Fruit fly (Drosophila melanogaster) whole organism, wandering third instar larva: ENCODE measurements around the gene CG14868.

Experiments used
- Dif ChIP-seq: fragments of 200-275, 200-300 bp; sonication (Bioruptor generic); optimal IDR thresholded peaks from 2 replicates; lab custom pipeline; 2018; ENCODE audit warnings: missing biosample characterization, missing genetic modification characterization; ENCODE audit not compliant: partially characterized antibody
- N ChIP-seq: fragments of >200 bp; optimal IDR thresholded peaks from 2 replicates; lab custom pipeline; 2018; ENCODE audit warnings: missing biosample characterization, missing external identifiers, missing genetic modification characterization
- Vsx2 ChIP-seq: fragments of 200-300, 225-300 bp; sonication (Bioruptor generic); optimal IDR thresholded peaks from 2 replicates; lab custom pipeline; 2018; ENCODE audit warnings: missing biosample characterization, missing genetic modification characterization; ENCODE audit not compliant: partially characterized antibody
- br ChIP-seq: fragments of 200-800 bp; sonication (Bioruptor generic); optimal IDR thresholded peaks from 2 replicates; lab custom pipeline; 2016; ENCODE audit warnings: missing biosample characterization, missing genetic modification characterization
- dmrt93B ChIP-seq: fragments of 200-800 bp; sonication (Bioruptor generic); optimal IDR thresholded peaks from 2 replicates; lab custom pipeline; 2018; ENCODE audit warnings: missing biosample characterization, mild to moderate bottlenecking, missing genetic modification characterization
- foxo ChIP-seq, 2 experiments: fragments of 200-800 bp; sonication (Bioruptor generic); optimal IDR thresholded peaks; 2 replicates in 1 of 2; 3 replicates in 1 of 2; lab custom pipeline; 2016 to 2017; ENCODE audit warnings: missing biosample characterization in 2 of 2, missing genetic modification characterization in 2 of 2
- lola ChIP-seq: fragments of >200 bp; optimal IDR thresholded peaks from 2 replicates; lab custom pipeline; 2017; ENCODE audit warnings: missing biosample characterization, missing genetic modification characterization
- psq ChIP-seq: fragments of 200-800 bp; sonication (Bioruptor generic); optimal IDR thresholded peaks from 3 replicates; lab custom pipeline; 2017; ENCODE audit warnings: missing biosample characterization, mild to moderate bottlenecking, missing genetic modification characterization, moderate library complexity
- sage ChIP-seq: fragments of 200-800 bp; sonication (Bioruptor generic); optimal IDR thresholded peaks from 2 replicates; lab custom pipeline; 2016; ENCODE audit warnings: missing biosample characterization, mild to moderate bottlenecking, missing genetic modification characterization
- tai ChIP-seq: sonication (Bioruptor generic); optimal IDR thresholded peaks from 2 replicates; lab custom pipeline; 2016; ENCODE audit warnings: missing biosample characterization, missing genetic modification characterization

- no peak for TF ChIP-seq psq (GFP tag; lab: Kevin White, UChicago)
- no peak for TF ChIP-seq dmrt93B (GFP tag; lab: Kevin White, UChicago)
- no peak for TF ChIP-seq Vsx2
- TF ChIP-seq tai (GFP tag; lab: Kevin White, UChicago): no peak
- no peak for TF ChIP-seq lola (GFP tag; lab: Kevin White, UChicago)
- no peak for TF ChIP-seq Dif
- TF ChIP-seq br (GFP tag; lab: Kevin White, UChicago): no peak
- peak in 1 of 2 experiments; percentile 38 for TF ChIP-seq foxo (GFP tag; optimal IDR thresholded peaks at IDR 0.05; lab: Kevin White, UChicago)
- no peak for TF ChIP-seq sage (GFP tag; lab: Kevin White, UChicago)
- no peak for TF ChIP-seq N (GFP tag; lab: Kevin White, UChicago)
Observed at dm6 chr3R:15342432-15342925, 27.3 kb downstream of the CG14868 start.
